Worm (Caenorhabditis elegans): ENCODE measurements around the gene col-85.

- TF ChIP-seq R02D3.7 (tag; optimal IDR thresholded peaks at IDR 0.05) (no peak), mep-1 (tag; optimal IDR thresholded peaks at IDR 0.05) (no peak), egl-27 (tag; optimal IDR thresholded peaks at IDR 0.05) (no peak), lin-13 (GFP tag; optimal IDR thresholded peaks at IDR 0.05) (no peak), lin-29 (GFP tag; IDR thresholded peaks at IDR 0.05) (no peak)
These were observed 3.0 kb downstream of the col-85 start, which contains the start of gene srz-6 for ce11 chrII:12491936-12492335.

All from whole organism, L4 larva.